Worm (Caenorhabditis elegans) whole organism, young adult: ENCODE measurements around the gene C07H4.1.
A peak's percentile ranks its signal among the peaks of the same experiment; 100 is the strongest.

Experiments
- B0019.2 ChIP-seq: fragments of 200-800 bp; sonication (Bioruptor generic); conservative IDR thresholded peaks from 2 replicates; pipeline ENCODE4 v1.3.6; 2022; ENCODE audit warnings: missing genetic modification reagents, missing genetic modification characterization, missing compliant biosample characterization
- B0336.3 ChIP-seq: fragments of 200-800 bp; sonication (Bioruptor generic); IDR thresholded peaks from 2 replicates; pipeline ENCODE4 v1.3.6; 2022; ENCODE audit warnings: missing genetic modification characterization, missing compliant biosample characterization
- D2030.7 ChIP-seq: fragments of 200-800 bp; sonication (Bioruptor generic); IDR thresholded peaks from 2 replicates; pipeline ENCODE4 v1.3.6; 2022; ENCODE audit warnings: missing genetic modification reagents, missing genetic modification characterization, missing compliant biosample characterization
- F22D6.2 ChIP-seq: sonication (generic microtip); optimal IDR thresholded peaks from 2 replicates; lab custom pipeline; 2016; ENCODE audit warnings: mild to moderate bottlenecking, missing genetic modification characterization, missing compliant biosample characterization
- F23B12.7 ChIP-seq: sonication (generic microtip); optimal IDR thresholded peaks from 2 replicates; lab custom pipeline; 2017; ENCODE audit warnings: missing genetic modification characterization, mild to moderate bottlenecking, missing compliant biosample characterization, antibody characterized with exemption, moderate library complexity; ENCODE audit not compliant: insufficient read depth
- F37B4.10 ChIP-seq: fragments of 200-800 bp; sonication (Bioruptor generic); IDR thresholded peaks from 2 replicates; pipeline ENCODE4 v1.3.6; 2022; ENCODE audit warnings: missing genetic modification characterization, missing compliant biosample characterization
- F39B2.1 ChIP-seq: fragments of 200-800 bp; sonication (Bioruptor generic); IDR thresholded peaks from 2 replicates; pipeline ENCODE4 v1.3.6; 2022; ENCODE audit warnings: missing genetic modification reagents, missing genetic modification characterization, missing compliant biosample characterization
- ZK185.1 ChIP-seq: sonication (generic microtip); optimal IDR thresholded peaks from 2 replicates; lab custom pipeline; 2016; ENCODE audit warnings: mild to moderate bottlenecking, missing genetic modification characterization, missing compliant biosample characterization; ENCODE audit not compliant: poor library complexity, severe bottlenecking
- akir-1 ChIP-seq: fragments of 200-800 bp; sonication (Bioruptor generic); optimal IDR thresholded peaks from 2 replicates; lab custom pipeline; 2018; ENCODE audit warnings: mild to moderate bottlenecking, missing genetic modification characterization, moderate library complexity, missing compliant biosample characterization
- ama-1 ChIP-seq, 3 experiments: fragments of 150-350 bp in 1 of 3; sonication (generic microtip) in 2 of 3; optimal IDR thresholded peaks; 2 replicates each; lab custom pipeline; 2014 to 2018; ENCODE audit warnings: missing biosample characterization in 2 of 3, missing genetic modification characterization in 2 of 3, missing genetic modification reagents in 2 of 3
- aptf-3 ChIP-seq: fragments of 200-800 bp; sonication (Bioruptor generic); IDR thresholded peaks from 2 replicates; pipeline ENCODE4 v1.3.6; 2022; ENCODE audit warnings: missing genetic modification characterization, missing compliant biosample characterization
- atf-7 ChIP-seq: sonication (generic microtip); optimal IDR thresholded peaks from 2 replicates; lab custom pipeline; 2017; ENCODE audit warnings: mild to moderate bottlenecking, missing genetic modification characterization, missing compliant biosample characterization
- athp-1 ChIP-seq: sonication (generic microtip); optimal IDR thresholded peaks from 2 replicates; lab custom pipeline; 2017; ENCODE audit warnings: mild to moderate bottlenecking, missing genetic modification characterization, missing compliant biosample characterization
- cebp-1 ChIP-seq, 2 experiments: fragments of 200-800 bp in 1 of 2; sonication (Bioruptor generic) in 1 of 2; sonication (generic microtip) in 1 of 2; IDR thresholded peaks in 1 of 2; optimal IDR thresholded peaks in 1 of 2; 2 replicates each; pipeline versions ENCODE4 v1.3.6 to Lab custom; 2017 to 2022; ENCODE audit warnings: missing compliant biosample characterization in 2 of 2, missing genetic modification characterization in 2 of 2, mild to moderate bottlenecking in 1 of 2, missing genetic modification reagents in 1 of 2, moderate library complexity in 1 of 2
- ceh-40 ChIP-seq: fragments of 200-800 bp; sonication (Bioruptor generic); IDR thresholded peaks from 2 replicates; pipeline ENCODE4 v1.3.6; 2022; ENCODE audit warnings: missing genetic modification characterization, missing compliant biosample characterization
- chd-7 ChIP-seq: sonication (generic microtip); optimal IDR thresholded peaks from 2 replicates; lab custom pipeline; 2016; ENCODE audit warnings: mild to moderate bottlenecking, missing genetic modification characterization, moderate library complexity, missing compliant biosample characterization
- die-1 ChIP-seq: sonication (generic microtip); optimal IDR thresholded peaks from 2 replicates; lab custom pipeline; 2016; ENCODE audit warnings: missing genotype, mild to moderate bottlenecking, missing genetic modification characterization, missing compliant biosample characterization
- dpff-1 ChIP-seq: sonication (generic microtip); optimal IDR thresholded peaks from 2 replicates; lab custom pipeline; 2017; ENCODE audit warnings: mild to moderate bottlenecking, missing genetic modification characterization, missing compliant biosample characterization
- efl-1 ChIP-seq: fragments of 150-350 bp; optimal IDR thresholded peaks from 2 replicates; lab custom pipeline; 2014; ENCODE audit warnings: missing biosample characterization, missing genetic modification reagents, missing genetic modification characterization
- gei-17 ChIP-seq: fragments of 200-800 bp; sonication (Bioruptor generic); optimal IDR thresholded peaks from 2 replicates; lab custom pipeline; 2018; ENCODE audit warnings: mild to moderate bottlenecking, missing genetic modification characterization, missing compliant biosample characterization
- him-1 ChIP-seq: sonication (generic microtip); optimal IDR thresholded peaks from 2 replicates; lab custom pipeline; 2016; ENCODE audit warnings: missing genotype, missing genetic modification reagents, missing genetic modification characterization, missing compliant biosample characterization
- let-607 ChIP-seq, 2 experiments: fragments of 200-800 bp in 1 of 2; sonication (Bioruptor generic) in 1 of 2; sonication (generic microtip) in 1 of 2; optimal IDR thresholded peaks; 2 replicates each; lab custom pipeline; 2016 to 2018; ENCODE audit warnings: mild to moderate bottlenecking in 2 of 2, missing compliant biosample characterization in 2 of 2, missing genetic modification characterization in 2 of 2, moderate library complexity in 2 of 2, missing genotype in 1 of 2
- lin-35 ChIP-seq, 3 experiments: fragments of 150-350 bp in 2 of 3; sonication (generic microtip) in 1 of 3; optimal IDR thresholded peaks; 2 replicates each; lab custom pipeline; 2014 to 2018; ENCODE audit warnings: missing biosample characterization in 3 of 3, missing genetic modification characterization in 3 of 3, missing genetic modification reagents in 3 of 3
- lin-40 ChIP-seq: sonication (generic microtip); optimal IDR thresholded peaks from 2 replicates; lab custom pipeline; 2016; ENCODE audit warnings: missing genetic modification characterization, mild to moderate bottlenecking, missing compliant biosample characterization, missing genotype, missing genetic modification reagents
- lir-1 ChIP-seq: fragments of 200-800 bp; sonication (Bioruptor generic); conservative IDR thresholded peaks from 2 replicates; pipeline ENCODE4 v1.3.6; 2022; ENCODE audit warnings: missing genetic modification reagents, missing genetic modification characterization, missing compliant biosample characterization
- lsl-1 ChIP-seq: fragments of 200-800 bp; sonication (Bioruptor generic); optimal IDR thresholded peaks from 2 replicates; lab custom pipeline; 2018; ENCODE audit warnings: mild to moderate bottlenecking, missing genetic modification characterization, moderate library complexity, missing compliant biosample characterization
- lsy-27 ChIP-seq: sonication (generic microtip); optimal IDR thresholded peaks from 2 replicates; lab custom pipeline; 2017; ENCODE audit warnings: missing genetic modification characterization, mild to moderate bottlenecking, missing compliant biosample characterization, antibody characterized with exemption, missing genotype, borderline replicate concordance; ENCODE audit not compliant: insufficient read depth
- nfya-1 ChIP-seq: sonication (generic microtip); optimal IDR thresholded peaks from 2 replicates; lab custom pipeline; 2017; ENCODE audit warnings: antibody characterized with exemption, missing compliant biosample characterization, missing genetic modification characterization, borderline replicate concordance; ENCODE audit not compliant: insufficient read depth
- nhr-80 ChIP-seq: sonication (generic microtip); optimal IDR thresholded peaks from 2 replicates; lab custom pipeline; 2016; ENCODE audit warnings: missing genetic modification characterization, missing compliant biosample characterization
- nhr-90 ChIP-seq: sonication (generic microtip); optimal IDR thresholded peaks from 2 replicates; lab custom pipeline; 2016; ENCODE audit warnings: missing genotype, mild to moderate bottlenecking, missing genetic modification characterization, missing compliant biosample characterization
- sdz-38 ChIP-seq: sonication (generic microtip); optimal IDR thresholded peaks from 2 replicates; lab custom pipeline; 2016; ENCODE audit warnings: missing genotype, missing genetic modification characterization, missing compliant biosample characterization
- unc-62 ChIP-seq: fragments of 150-350 bp; optimal IDR thresholded peaks from 2 replicates; lab custom pipeline; 2014; ENCODE audit warnings: missing biosample characterization, missing genetic modification reagents, missing genetic modification characterization

C07H4.1 gene

ce11 chrII:9120813-9121554 is 27.5 kb upstream of the C07H4.1 start:
- TF ChIP-seq sdz-38 (tag; lab: Kevin White, UChicago) (no peak), dpff-1 (tag; lab: Kevin White, UChicago) (no peak), efl-1 (GFP tag; lab: Kevin White, UChicago) (no peak), D2030.7 (GFP tag; lab: Robert Waterston, UW) (no peak), him-1 (tag; lab: Kevin White, UChicago) (no peak), aptf-3 (no peak), ceh-40 (GFP tag; lab: Robert Waterston, UW) (no peak), cebp-1 (GFP tag; IDR thresholded peaks at IDR 0.05; lab: Robert Waterston, UW) (no peak), cebp-1 (tag; optimal IDR thresholded peaks at IDR 0.05; lab: Kevin White, UChicago) (no peak), F37B4.10 (GFP tag; lab: Robert Waterston, UW) (no peak), B0019.2 (no peak), athp-1 (tag; lab: Kevin White, UChicago) (no peak)

ce11 chrII:9120329-9120728 is 26.8 kb upstream of the C07H4.1 start:
- TF ChIP-seq die-1 (no peak), nhr-80 (no peak), gei-17 (GFP tag; lab: Kevin White, UChicago) (no peak), F39B2.1 (GFP tag; lab: Robert Waterston, UW) (no peak), lin-40 (no peak), ama-1 (optimal IDR thresholded peaks at IDR 0.05; lab: Kevin White, UChicago) (no peak), ama-1 (GFP tag; optimal IDR thresholded peaks at IDR 0.05; lab: Kevin White, UChicago) (no peak), akir-1 (GFP tag; lab: Kevin White, UChicago) (no peak), ZK185.1 (tag; lab: Kevin White, UChicago) (peak; percentile 42)

- TF ChIP-seq lin-35 (GFP tag; optimal IDR thresholded peaks at IDR 0.05; lab: Kevin White, UChicago) = no peak
- TF ChIP-seq atf-7 (tag; lab: Kevin White, UChicago) = peak; percentile 34
- TF ChIP-seq chd-7 = no peak
- peak; percentile 7 for TF ChIP-seq unc-62 (GFP tag; lab: Kevin White, UChicago)
- no peak for TF ChIP-seq lsy-27 (tag; lab: Kevin White, UChicago)
- no peak for TF ChIP-seq ama-1 (optimal IDR thresholded peaks at IDR 0.05; lab: Kevin White, UChicago)
- TF ChIP-seq ama-1 (GFP tag; optimal IDR thresholded peaks at IDR 0.05; lab: Kevin White, UChicago) = peak in 1 of 2 experiments; percentile 7
- TF ChIP-seq lin-40 = peak; percentile 10
- TF ChIP-seq nfya-1 (tag; lab: Kevin White, UChicago) = no peak
- no peak for TF ChIP-seq F23B12.7 (tag; lab: Kevin White, UChicago)
- peak; percentile 57 for TF ChIP-seq nhr-80
- TF ChIP-seq F22D6.2 (tag; lab: Kevin White, UChicago) = no peak
- no peak for TF ChIP-seq B0336.3 (GFP tag; lab: Robert Waterston, UW)
- TF ChIP-seq let-607 (tag; optimal IDR thresholded peaks at IDR 0.05; lab: Kevin White, UChicago) = no peak
- no peak for TF ChIP-seq lsl-1 (GFP tag; lab: Kevin White, UChicago)
- TF ChIP-seq nhr-90 (tag; lab: Kevin White, UChicago) = no peak
- peak; percentile 85 for TF ChIP-seq cebp-1 (GFP tag; IDR thresholded peaks at IDR 0.05; lab: Robert Waterston, UW)
- peak; percentile 93 for TF ChIP-seq cebp-1 (tag; optimal IDR thresholded peaks at IDR 0.05; lab: Kevin White, UChicago)
- no peak for TF ChIP-seq lir-1 (GFP tag; lab: Robert Waterston, UW)
These were observed 24.3 kb upstream of the C07H4.1 start for ce11 chrII:9117789-9118242.
